Worm (Caenorhabditis elegans): Measurements from ENCODE around the gene D1086.18.

- TF ChIP-seq zag-1 (tag; optimal IDR thresholded peaks at IDR 0.05) (no peak), fos-1 (tag; optimal IDR thresholded peaks at IDR 0.05) (no peak), nhr-76 (tag; optimal IDR thresholded peaks at IDR 0.05) (no peak), lin-15B (tag; optimal IDR thresholded peaks at IDR 0.05) (no peak), unc-62 (GFP tag; optimal IDR thresholded peaks at IDR 0.05) (no peak), lin-14 (GFP tag; optimal IDR thresholded peaks at IDR 0.05) (no peak), lin-39 (tag; optimal IDR thresholded peaks at IDR 0.05) (no peak), F16B12.6 (tag; optimal IDR thresholded peaks at IDR 0.05) (no peak), nhr-90 (tag; optimal IDR thresholded peaks at IDR 0.05; ENCODE audit: poor library complexity) (no peak)
Observed at ce11 chrV:14069899-14070298, 15.8 kb upstream of the D1086.18 start.
